Worm (Caenorhabditis elegans): Measurements from ENCODE around the gene gfat-1.

The gfat-1 gene

ce11 chrII:11599751-11600150 lies 4.5 kb upstream of the gfat-1 start, which contains the start of gene npp-5:
Gene npp-5, minus strand, starts transcription at chrII:11599809.
- TF ChIP-seq him-1 (tag; optimal IDR thresholded peaks at IDR 0.05) = no peak
- TF ChIP-seq W03F9.2 (tag; optimal IDR thresholded peaks at IDR 0.05) = no peak
- TF ChIP-seq dao-5 (tag; optimal IDR thresholded peaks at IDR 0.05) = no peak

- TF ChIP-seq him-1 (tag; optimal IDR thresholded peaks at IDR 0.05) (no peak), W03F9.2 (tag; optimal IDR thresholded peaks at IDR 0.05) (no peak), dao-5 (tag; optimal IDR thresholded peaks at IDR 0.05) (no peak)
These were observed 1.0 kb upstream of the gfat-1 start for ce11 chrII:11596157-11596740.

ce11 chrII:11592023-11592422 lies 3.2 kb downstream of the gfat-1 start, which contains the start of gene F07A11.1:
Gene F07A11.1, minus strand, starts transcription at chrII:11592123.
- TF ChIP-seq W03F9.2 (tag; optimal IDR thresholded peaks at IDR 0.05) (no peak), dao-5 (tag; optimal IDR thresholded peaks at IDR 0.05) (no peak), him-1 (tag; optimal IDR thresholded peaks at IDR 0.05) (no peak)

- no peak for TF ChIP-seq him-1 (tag; optimal IDR thresholded peaks at IDR 0.05)
- TF ChIP-seq dao-5 (tag; optimal IDR thresholded peaks at IDR 0.05) = no peak
- no peak for TF ChIP-seq W03F9.2 (tag; optimal IDR thresholded peaks at IDR 0.05)
These were observed 3.7 kb downstream of the gfat-1 start for ce11 chrII:11591558-11591957.

ce11 chrII:11588304-11588703 lies 6.9 kb downstream of the gfat-1 start:
- no peak for TF ChIP-seq him-1 (tag; optimal IDR thresholded peaks at IDR 0.05)
- TF ChIP-seq W03F9.2 (tag; optimal IDR thresholded peaks at IDR 0.05) = no peak
- TF ChIP-seq dao-5 (tag; optimal IDR thresholded peaks at IDR 0.05) = no peak

ce11 chrII:11582698-11583097 lies 12.5 kb downstream of the gfat-1 start, which contains the start of gene ints-7:
Gene ints-7, plus strand, starts transcription at chrII:11582849.
- TF ChIP-seq him-1 (tag; optimal IDR thresholded peaks at IDR 0.05) = no peak
- no peak for TF ChIP-seq dao-5 (tag; optimal IDR thresholded peaks at IDR 0.05)
- TF ChIP-seq W03F9.2 (tag; optimal IDR thresholded peaks at IDR 0.05) = no peak

- TF ChIP-seq dao-5 (tag; optimal IDR thresholded peaks at IDR 0.05) (no peak), W03F9.2 (tag; optimal IDR thresholded peaks at IDR 0.05) (no peak), him-1 (tag; optimal IDR thresholded peaks at IDR 0.05) (no peak)
These were observed 16.9 kb downstream of the gfat-1 start, which contains the start of gene smc-6 for ce11 chrII:11578327-11578726. Gene smc-6, plus strand, starts transcription at chrII:11578716.

- no peak for TF ChIP-seq dao-5 (tag; optimal IDR thresholded peaks at IDR 0.05)
- no peak for TF ChIP-seq him-1 (tag; optimal IDR thresholded peaks at IDR 0.05)
- TF ChIP-seq W03F9.2 (tag; optimal IDR thresholded peaks at IDR 0.05) = no peak
These were observed 17.4 kb downstream of the gfat-1 start for ce11 chrII:11577861-11578260.

- TF ChIP-seq dao-5 (tag; optimal IDR thresholded peaks at IDR 0.05) (no peak), him-1 (tag; optimal IDR thresholded peaks at IDR 0.05) (no peak), W03F9.2 (tag; optimal IDR thresholded peaks at IDR 0.05) (no peak)
These were observed 17.8 kb downstream of the gfat-1 start, which contains the start of gene pcs-1 for ce11 chrII:11577397-11577796. Gene pcs-1, minus strand, starts transcription at chrII:11577740.

- TF ChIP-seq him-1 (tag; optimal IDR thresholded peaks at IDR 0.05) (no peak), dao-5 (tag; optimal IDR thresholded peaks at IDR 0.05) (no peak), W03F9.2 (tag; optimal IDR thresholded peaks at IDR 0.05) (no peak)
These were observed 22.3 kb downstream of the gfat-1 start, which contains the start of gene F54D5.2 for ce11 chrII:11572944-11573343. Gene F54D5.2, plus strand, starts transcription at chrII:11573180.

ce11 chrII:11571260-11571854 lies 23.9 kb downstream of the gfat-1 start, which contains the start of gene F54D5.3:
Gene F54D5.3, plus strand, starts transcription at chrII:11571805.
- TF ChIP-seq dao-5 (tag; optimal IDR thresholded peaks at IDR 0.05) (no peak), him-1 (tag; optimal IDR thresholded peaks at IDR 0.05) (no peak), W03F9.2 (tag; optimal IDR thresholded peaks at IDR 0.05) (no peak)

- no peak for TF ChIP-seq W03F9.2 (tag; optimal IDR thresholded peaks at IDR 0.05)
- TF ChIP-seq him-1 (tag; optimal IDR thresholded peaks at IDR 0.05) = no peak
- TF ChIP-seq dao-5 (tag; optimal IDR thresholded peaks at IDR 0.05) = no peak
These were observed 25.9 kb downstream of the gfat-1 start, which contains the start of the genes F54D5.23 and F54D5.4 for ce11 chrII:11569213-11569868. Gene F54D5.23, minus strand, starts transcription at chrII:11569287. Gene F54D5.4, plus strand, starts transcription at chrII:11569818.

ce11 chrII:11568670-11569069 lies 26.5 kb downstream of the gfat-1 start:
- TF ChIP-seq him-1 (tag; optimal IDR thresholded peaks at IDR 0.05) = no peak
- TF ChIP-seq W03F9.2 (tag; optimal IDR thresholded peaks at IDR 0.05) = no peak
- TF ChIP-seq dao-5 (tag; optimal IDR thresholded peaks at IDR 0.05) = no peak

Data from whole organism, L4/young adult.